Fruit fly (Drosophila melanogaster) Kc167 (cell line): ENCODE measurements around the gene Manf.

ENCODE experiments used
- Myc ChIP-seq: fragments of >200 bp; optimal IDR thresholded peaks from 2 replicates; lab custom pipeline; 2017; ENCODE audit warnings: missing external identifiers
- Sin3A ChIP-seq: fragments of >200 bp; optimal IDR thresholded peaks from 2 replicates; lab custom pipeline; 2018; ENCODE audit warnings: missing external identifiers
- h ChIP-seq: fragments of >200 bp; optimal IDR thresholded peaks from 3 replicates; lab custom pipeline; 2018; ENCODE audit warnings: missing external identifiers
- insv ChIP-seq: fragments of >200 bp; optimal IDR thresholded peaks from 3 replicates; lab custom pipeline; 2018; ENCODE audit warnings: missing external identifiers
- psq ChIP-seq: fragments of >200 bp; optimal IDR thresholded peaks from 2 replicates; lab custom pipeline; 2017; ENCODE audit warnings: missing external identifiers
- ttk ChIP-seq: sonication (Bioruptor generic); optimal IDR thresholded peaks from 2 replicates; lab custom pipeline; 2017; ENCODE audit warnings: missing external identifiers

DNA sequence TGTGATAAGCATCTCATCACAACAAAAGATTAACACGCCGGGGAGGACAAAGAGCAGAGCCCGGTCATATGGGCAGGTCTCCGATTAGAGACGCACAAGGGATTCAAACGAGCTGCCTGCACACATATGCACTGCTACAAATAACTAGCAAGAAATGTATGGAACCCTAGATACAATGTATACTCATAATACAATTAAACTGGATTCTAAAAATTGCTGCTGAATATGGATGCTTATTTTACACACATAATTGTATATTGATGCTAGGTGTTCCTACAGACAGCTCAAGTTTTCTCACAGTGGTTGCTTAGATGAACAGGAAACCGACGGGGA lies 12.2 kb upstream of the Manf start:
- TF ChIP-seq h (no peak), psq (lab: Kevin White, UChicago) (no peak), insv (lab: Kevin White, UChicago) (no peak), Myc (lab: Kevin White, UChicago) (no peak), Sin3A (no peak), ttk (no peak)
